Fruit fly (Drosophila melanogaster) whole organism, wandering third instar larva: Measurements from ENCODE around the gene Acam.

Source experiments
- CG32264 ChIP-seq: fragments of 200-800 bp; sonication (Bioruptor generic); optimal IDR thresholded peaks from 2 replicates; lab custom pipeline; 2016; ENCODE audit warnings: missing biosample characterization, missing genetic modification characterization
- HLH106 ChIP-seq: fragments of 200-800 bp; optimal IDR thresholded peaks from 3 replicates; lab custom pipeline; 2019; ENCODE audit warnings: missing biosample characterization, mild to moderate bottlenecking, missing genetic modification characterization, moderate library complexity
- Mio ChIP-seq: sonication (Bioruptor generic); optimal IDR thresholded peaks from 2 replicates; lab custom pipeline; 2016; ENCODE audit warnings: missing biosample characterization, missing genetic modification characterization
- Myc ChIP-seq: fragments of >200 bp; optimal IDR thresholded peaks from 2 replicates; lab custom pipeline; 2017
- OdsH ChIP-seq: fragments of 200-800 bp; sonication (Bioruptor generic); optimal IDR thresholded peaks from 2 replicates; lab custom pipeline; 2016; ENCODE audit warnings: missing biosample characterization, mild to moderate bottlenecking, missing genetic modification characterization
- br ChIP-seq: fragments of 200-800 bp; sonication (Bioruptor generic); optimal IDR thresholded peaks from 2 replicates; lab custom pipeline; 2016; ENCODE audit warnings: missing biosample characterization, missing genetic modification characterization
- brk ChIP-seq: fragments of 200-800 bp; sonication (Bioruptor generic); optimal IDR thresholded peaks from 2 replicates; lab custom pipeline; 2016; ENCODE audit warnings: missing biosample characterization, mild to moderate bottlenecking, missing genetic modification characterization
- h ChIP-seq: fragments of 200-800 bp; sonication (Bioruptor generic); optimal IDR thresholded peaks from 3 replicates; lab custom pipeline; 2016; ENCODE audit warnings: missing biosample characterization, mild to moderate bottlenecking, missing genetic modification characterization
- lola ChIP-seq: fragments of >200 bp; optimal IDR thresholded peaks from 2 replicates; lab custom pipeline; 2017; ENCODE audit warnings: missing biosample characterization, missing genetic modification characterization
- pan ChIP-seq: fragments of >200 bp; optimal IDR thresholded peaks from 2 replicates; lab custom pipeline; 2017
- psq ChIP-seq: fragments of 200-800 bp; sonication (Bioruptor generic); optimal IDR thresholded peaks from 3 replicates; lab custom pipeline; 2017; ENCODE audit warnings: missing biosample characterization, mild to moderate bottlenecking, missing genetic modification characterization, moderate library complexity
- usp ChIP-seq: fragments of >200 bp; optimal IDR thresholded peaks from 2 replicates; lab custom pipeline; 2017; ENCODE audit warnings: missing biosample characterization, missing genetic modification characterization

DNA sequence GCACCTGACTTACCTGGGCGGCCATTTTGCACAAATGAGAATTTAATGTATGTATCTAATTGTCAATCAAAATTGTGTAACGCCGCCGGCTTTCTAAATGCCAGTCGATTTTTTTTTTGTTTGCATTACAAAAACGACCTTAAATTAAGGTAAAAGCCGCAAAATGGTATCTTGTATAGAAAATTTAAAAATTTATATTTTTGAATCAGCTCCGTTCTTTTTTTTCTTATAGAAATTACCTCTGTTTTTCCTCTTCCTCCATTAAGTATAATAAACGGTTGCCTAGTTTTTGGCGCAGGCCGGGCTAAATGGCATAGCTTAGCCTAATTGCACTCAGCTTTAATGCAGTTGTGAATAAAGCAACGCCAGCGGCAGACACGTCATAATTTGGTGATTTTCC is 24.5 kb upstream of the Acam start, which contains the start of gene CG4960:
- TF ChIP-seq Myc (lab: Kevin White, UChicago), result no peak
- TF ChIP-seq psq (GFP tag; lab: Kevin White, UChicago), result no peak
- no peak for TF ChIP-seq h
- no peak for TF ChIP-seq Mio (GFP tag; lab: Kevin White, UChicago)
- no peak for TF ChIP-seq br (GFP tag; lab: Kevin White, UChicago)
- TF ChIP-seq pan, result no peak
- no peak for TF ChIP-seq OdsH (GFP tag; lab: Kevin White, UChicago)
- TF ChIP-seq lola (GFP tag; lab: Kevin White, UChicago), result no peak
- TF ChIP-seq CG32264 (GFP tag; lab: Kevin White, UChicago), result no peak
- no peak for TF ChIP-seq HLH106
- no peak for TF ChIP-seq usp (GFP tag; lab: Kevin White, UChicago)
- TF ChIP-seq brk (GFP tag; lab: Kevin White, UChicago), result no peak
